Fruit fly (Drosophila melanogaster) S2 (cell line): Measurements from ENCODE around the gene tara.

Experiments used
- CG8478 ChIP-seq: fragments of >200 bp; optimal IDR thresholded peaks from 2 replicates; lab custom pipeline; 2018
- CTCF ChIP-seq, 2 experiments: fragments of >200 bp; optimal IDR thresholded peaks; 2 replicates each; lab custom pipeline; 2018

The tara gene

dm6 chr3R:16305185-16305989 is 79.9 kb downstream of the tara start, which contains the start of gene Zip89B:
Gene Zip89B, plus strand, starts transcription at chr3R:16305758.
- TF ChIP-seq CG8478 (lab: Kevin White, UChicago) = no peak
- peak; percentile 46 to 61 for TF ChIP-seq CTCF (optimal IDR thresholded peaks at IDR 0.05; lab: Kevin White, UChicago)

DNA sequence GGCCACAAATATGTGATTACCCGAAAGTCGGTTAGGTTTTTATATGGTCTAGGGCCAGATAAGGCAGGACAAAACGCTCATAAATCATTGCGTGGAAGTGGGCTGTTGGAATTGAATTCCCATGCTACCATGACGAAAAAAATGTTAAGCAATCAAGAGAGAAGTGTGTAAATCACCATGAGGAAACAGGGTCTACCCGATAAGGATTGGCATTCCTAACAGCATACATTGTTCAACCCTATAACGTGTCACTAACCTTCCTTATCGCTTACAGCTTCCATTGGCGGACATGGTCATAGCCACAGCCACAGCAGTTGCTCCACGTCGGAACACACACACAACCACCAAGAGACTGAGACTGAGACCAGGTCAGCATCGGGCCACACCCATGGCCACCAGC is 82.6 kb downstream of the tara start:
- no peak for TF ChIP-seq CG8478 (lab: Kevin White, UChicago)
- no peak for TF ChIP-seq CTCF (optimal IDR thresholded peaks at IDR 0.05; lab: Kevin White, UChicago)

DNA sequence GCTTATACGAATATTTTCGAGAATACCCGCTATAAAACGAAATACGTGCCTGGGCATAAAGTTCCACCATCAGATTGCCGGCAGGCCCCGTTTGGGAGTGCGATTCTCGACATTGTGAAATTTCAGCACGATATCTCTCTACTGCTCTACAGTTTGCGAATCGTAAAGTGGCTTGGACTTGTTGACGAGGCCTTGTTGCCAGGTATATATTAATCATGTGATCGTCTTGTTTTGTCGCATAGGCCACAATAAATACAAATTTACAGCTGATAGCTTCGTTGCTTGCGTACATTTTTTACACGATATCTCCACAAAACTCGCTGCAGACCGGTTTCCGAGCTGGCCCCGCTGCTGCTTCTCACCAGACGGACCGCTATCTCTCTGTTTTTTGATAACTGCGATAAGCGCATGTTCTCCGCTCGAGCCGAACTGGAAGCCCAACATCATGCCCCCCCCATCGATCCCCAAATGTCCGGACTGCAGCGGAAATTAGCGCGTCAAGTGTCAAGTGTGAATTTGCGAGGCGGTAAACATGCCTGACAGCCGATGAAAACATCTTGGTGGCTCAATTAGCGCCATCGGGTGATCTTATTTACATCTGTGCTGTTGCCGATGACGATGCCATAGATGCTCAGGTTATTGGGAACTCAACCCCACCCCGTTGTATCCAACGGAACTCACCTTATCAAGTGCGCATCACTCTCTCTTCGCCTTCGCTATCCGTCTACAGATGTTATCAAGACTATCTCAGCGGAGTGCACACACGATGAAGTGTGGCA is 84.0 kb downstream of the tara start:
- TF ChIP-seq CG8478 (lab: Kevin White, UChicago) (no peak), CTCF (optimal IDR thresholded peaks at IDR 0.05; lab: Kevin White, UChicago) (no peak)
